Worm (Caenorhabditis elegans): Measurements from ENCODE around the gene F46C3.7.

- no peak for TF ChIP-seq fkh-4 (tag; optimal IDR thresholded peaks at IDR 0.05; ENCODE audit: borderline replicate concordance)
- TF ChIP-seq pqm-1 (tag; optimal IDR thresholded peaks at IDR 0.05) = no peak
- no peak for TF ChIP-seq nhr-77 (tag; optimal IDR thresholded peaks at IDR 0.05)
- no peak for TF ChIP-seq nhr-76 (tag; optimal IDR thresholded peaks at IDR 0.05)
- TF ChIP-seq lir-3 (tag; optimal IDR thresholded peaks at IDR 0.05; ENCODE audit: poor library complexity) = no peak
- no peak for TF ChIP-seq ztf-11 (tag; optimal IDR thresholded peaks at IDR 0.05)
- TF ChIP-seq fos-1 (tag; optimal IDR thresholded peaks at IDR 0.05) = no peak
- TF ChIP-seq nhr-85 (tag) = peak; percentile 55
- peak in 1 of 6 experiments; percentile 73 for TF ChIP-seq elt-3 (tag; optimal IDR thresholded peaks at IDR 0.05)
- no peak for TF ChIP-seq alr-1 (tag; optimal IDR thresholded peaks at IDR 0.05; ENCODE audit: borderline replicate concordance)
- no peak for TF ChIP-seq dsc-1 (tag; optimal IDR thresholded peaks at IDR 0.05)
- no peak for TF ChIP-seq ama-1 (optimal IDR thresholded peaks at IDR 0.05)
- no peak for TF ChIP-seq isw-1 (GFP tag; IDR thresholded peaks at IDR 0.05)
Measured at ce11 chrX:11479321-11479863, 39.6 kb downstream of the F46C3.7 start.

All from whole organism, L1 larva.